Worm (Caenorhabditis elegans) whole organism, midembryonic: ENCODE data around the gene C36C5.15.

Experiments
- flt-1 ChIP-seq: fragments of 200-800 bp; sonication (Bioruptor generic); IDR thresholded peaks from 2 replicates; pipeline ENCODE4 v1.3.6; 2022; ENCODE audit warnings: missing genetic modification characterization, missing compliant biosample characterization
- klf-2 ChIP-seq: fragments of 200-800 bp; sonication (Bioruptor generic); conservative IDR thresholded peaks from 2 replicates; pipeline ENCODE4 v1.3.6; 2022; ENCODE audit warnings: missing genetic modification reagents, missing genetic modification characterization, missing compliant biosample characterization
- ref-1 ChIP-seq: fragments of 200-800 bp; sonication (Bioruptor generic); conservative IDR thresholded peaks from 2 replicates; pipeline ENCODE4 v1.3.6; 2022; ENCODE audit warnings: missing genetic modification reagents, missing genetic modification characterization, missing compliant biosample characterization
- tab-1 ChIP-seq: fragments of 200-800 bp; sonication (Bioruptor generic); IDR thresholded peaks from 2 replicates; pipeline ENCODE4 v1.3.6; 2022; ENCODE audit warnings: missing genetic modification characterization, missing compliant biosample characterization
- ztf-29 ChIP-seq: fragments of 200-800 bp; sonication (Bioruptor generic); IDR thresholded peaks from 2 replicates; pipeline ENCODE4 v1.3.6; 2022; ENCODE audit warnings: missing genetic modification reagents, missing genetic modification characterization, missing compliant biosample characterization

DNA sequence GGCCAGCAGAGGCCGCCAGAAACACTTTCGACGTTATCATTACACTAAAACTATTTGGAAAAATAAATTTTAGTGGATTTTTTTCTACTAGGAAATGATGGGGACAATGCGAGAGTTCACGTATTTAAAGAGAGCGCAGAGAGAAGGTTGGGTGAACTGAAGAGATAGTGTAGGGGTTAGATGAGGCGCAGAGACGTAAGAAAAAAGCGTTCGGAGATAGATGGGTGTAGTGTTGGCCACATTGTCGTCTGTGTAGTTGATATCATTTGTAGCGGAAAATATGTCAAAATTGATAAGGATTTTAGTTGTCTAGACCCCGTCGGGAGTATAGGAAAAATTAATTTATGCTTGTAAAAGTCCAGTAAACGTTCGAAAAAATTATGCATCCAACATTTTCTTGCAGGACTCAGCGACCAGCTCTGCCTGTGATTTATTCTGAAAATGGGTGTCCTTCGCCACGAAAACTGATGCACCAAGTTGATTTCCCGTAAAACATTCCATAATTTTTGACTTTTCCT is 24.6 kb upstream of the C36C5.15 start, which contains the start of the genes Y73C8B.3 and Y73C8B.9:
- no peak for TF ChIP-seq tab-1
- TF ChIP-seq flt-1 (GFP tag; lab: Robert Waterston, UW): no peak
- no peak for TF ChIP-seq klf-2
- TF ChIP-seq ref-1 (GFP tag; lab: Robert Waterston, UW): no peak
- no peak for TF ChIP-seq ztf-29
